Worm (Caenorhabditis elegans) whole organism, late embryonic: ENCODE measurements around the gene F22B5.10.

Experiments used
- F13H6.1 ChIP-seq: sonication (generic microtip); optimal IDR thresholded peaks from 2 replicates; lab custom pipeline; 2016; ENCODE audit warnings: missing genetic modification characterization, missing compliant biosample characterization
- ama-1 ChIP-seq: fragments of 150-350 bp; optimal IDR thresholded peaks from 2 replicates; lab custom pipeline; 2014
- ceh-22 ChIP-seq: sonication (generic microtip); optimal IDR thresholded peaks from 2 replicates; lab custom pipeline; 2017; ENCODE audit warnings: missing biosample characterization, missing genetic modification characterization
- dmd-4 ChIP-seq: sonication (generic microtip); optimal IDR thresholded peaks from 2 replicates; lab custom pipeline; 2016; ENCODE audit warnings: borderline replicate concordance, missing genetic modification characterization, missing compliant biosample characterization
- dve-1 ChIP-seq: sonication (generic microtip); optimal IDR thresholded peaks from 2 replicates; lab custom pipeline; 2017; ENCODE audit warnings: antibody characterized with exemption, mild to moderate bottlenecking, missing genetic modification characterization, missing compliant biosample characterization
- elt-2 ChIP-seq: sonication (generic microtip); optimal IDR thresholded peaks from 2 replicates; lab custom pipeline; 2016; ENCODE audit warnings: missing genetic modification reagents, missing genetic modification characterization, missing compliant biosample characterization
- fkh-10 ChIP-seq: fragments of 150-350 bp; optimal IDR thresholded peaks from 2 replicates; lab custom pipeline; 2014; ENCODE audit warnings: missing biosample characterization, missing genetic modification reagents, missing genetic modification characterization
- nhr-11 ChIP-seq: fragments of 150-350 bp; optimal IDR thresholded peaks from 2 replicates; lab custom pipeline; 2014; ENCODE audit warnings: missing biosample characterization, missing genetic modification characterization
- pha-4 ChIP-seq: fragments of 150-350 bp; optimal IDR thresholded peaks from 2 replicates; lab custom pipeline; 2018; ENCODE audit warnings: missing biosample characterization, missing genetic modification reagents, missing genetic modification characterization
- pqm-1 ChIP-seq: sonication (generic microtip); optimal IDR thresholded peaks from 2 replicates; lab custom pipeline; 2016; ENCODE audit warnings: missing genetic modification characterization, missing compliant biosample characterization
- sdc-2 ChIP-seq: sonication (generic microtip); optimal IDR thresholded peaks from 2 replicates; lab custom pipeline; 2016; ENCODE audit warnings: missing genotype, missing genetic modification characterization, missing compliant biosample characterization
- ttx-3 ChIP-seq: sonication (generic microtip); optimal IDR thresholded peaks from 2 replicates; lab custom pipeline; 2016; ENCODE audit warnings: missing genetic modification reagents, missing genetic modification characterization, missing compliant biosample characterization
- unc-55 ChIP-seq: sonication (generic microtip); optimal IDR thresholded peaks from 2 replicates; lab custom pipeline; 2017; ENCODE audit warnings: missing biosample characterization, missing genetic modification reagents, missing genetic modification characterization
- unc-86 ChIP-seq: sonication (generic microtip); optimal IDR thresholded peaks from 2 replicates; lab custom pipeline; 2016; ENCODE audit warnings: missing genetic modification characterization, missing compliant biosample characterization

- TF ChIP-seq sdc-2 (tag; lab: Kevin White, UChicago) (no peak), pqm-1 (tag; lab: Kevin White, UChicago) (no peak), elt-2 (tag; lab: Kevin White, UChicago) (no peak), nhr-11 (tag; lab: Kevin White, UChicago) (no peak), unc-55 (GFP tag; lab: Kevin White, UChicago) (no peak), dve-1 (no peak), dmd-4 (tag; lab: Kevin White, UChicago) (no peak), unc-86 (tag; lab: Kevin White, UChicago) (no peak), ama-1 (lab: Kevin White, UChicago) (no peak), ceh-22 (tag; lab: Kevin White, UChicago) (no peak), fkh-10 (no peak), ttx-3 (tag; lab: Kevin White, UChicago) (no peak), pha-4 (tag; lab: Kevin White, UChicago) (no peak), F13H6.1 (tag; lab: Kevin White, UChicago) (no peak)
Observed at ce11 chrII:8480166-8480565, 13.2 kb downstream of the F22B5.10 start, which contains the start of gene lact-4.
